Worm (Caenorhabditis elegans) whole organism, L4 larva: ENCODE data around the gene lpr-2.
A peak's percentile ranks its signal among the peaks of the same experiment; 100 is the strongest.

Experiments
- F26F4.8 ChIP-seq: fragments of 200-800 bp; sonication (Bioruptor generic); conservative IDR thresholded peaks from 2 replicates; pipeline ENCODE4 v1.3.6; 2022; ENCODE audit warnings: missing genetic modification characterization, missing compliant biosample characterization
- Y48G9A.11 ChIP-seq: fragments of 200-800 bp; sonication (Bioruptor generic); IDR thresholded peaks from 2 replicates; pipeline ENCODE4 v1.3.6; 2022; ENCODE audit warnings: missing genetic modification reagents, missing genetic modification characterization, missing compliant biosample characterization
- Y5F2A.4 ChIP-seq: fragments of 200-800 bp; sonication (Bioruptor generic); optimal IDR thresholded peaks from 2 replicates; lab custom pipeline; 2018; ENCODE audit warnings: mild to moderate bottlenecking, missing genetic modification characterization, missing compliant biosample characterization
- Y75B8A.6 ChIP-seq: fragments of 200-800 bp; sonication (Bioruptor generic); IDR thresholded peaks from 2 replicates; pipeline ENCODE4 v1.3.6; 2022; ENCODE audit warnings: missing genetic modification reagents, missing genetic modification characterization, missing compliant biosample characterization
- ZK546.5 ChIP-seq, 2 experiments: sonication (generic microtip); optimal IDR thresholded peaks; 2 replicates each; lab custom pipeline; 2017; ENCODE audit warnings: missing biosample characterization in 2 of 2, missing genetic modification characterization in 2 of 2
- aha-1 ChIP-seq: fragments of 150-350 bp; peaks from one replicate; lab custom pipeline; 2014; ENCODE audit warnings: missing biosample characterization, missing genetic modification characterization
- aly-2 ChIP-seq: sonication (generic microtip); optimal IDR thresholded peaks from 2 replicates; lab custom pipeline; 2018; ENCODE audit warnings: missing biosample characterization, missing genetic modification characterization
- attf-4 ChIP-seq: sonication (generic microtip); optimal IDR thresholded peaks from 3 replicates; lab custom pipeline; 2017; ENCODE audit warnings: missing biosample characterization, missing genetic modification characterization
- ceh-20 ChIP-seq: fragments of 200-800 bp; sonication (Bioruptor generic); IDR thresholded peaks from 2 replicates; pipeline ENCODE4 v1.3.6; 2022; ENCODE audit warnings: missing genetic modification reagents, missing genetic modification characterization, missing compliant biosample characterization
- ceh-32 ChIP-seq: sonication (generic microtip); optimal IDR thresholded peaks from 2 replicates; lab custom pipeline; 2016; ENCODE audit warnings: mild to moderate bottlenecking, missing genetic modification characterization, missing compliant biosample characterization; ENCODE audit not compliant: poor library complexity
- ceh-82 ChIP-seq: sonication (generic microtip); optimal IDR thresholded peaks from 2 replicates; lab custom pipeline; 2017; ENCODE audit warnings: missing biosample characterization, missing genetic modification characterization
- ces-1 ChIP-seq: fragments of 150-350 bp; sonication (generic microtip); optimal IDR thresholded peaks from 4 replicates; lab custom pipeline; 2014; ENCODE audit warnings: missing biosample characterization, missing genetic modification reagents, missing genetic modification characterization
- daf-16 ChIP-seq, 3 experiments: sonication (generic microtip); optimal IDR thresholded peaks; 2 replicates each; lab custom pipeline; 2016 to 2017; ENCODE audit warnings: missing genetic modification characterization in 3 of 3, missing genetic modification reagents in 3 of 3, mild to moderate bottlenecking in 2 of 3, missing compliant biosample characterization in 2 of 3, missing biosample characterization in 1 of 3, moderate library complexity in 1 of 3
- daf-19 ChIP-seq: fragments of 200-800 bp; sonication (Bioruptor generic); conservative IDR thresholded peaks from 2 replicates; pipeline ENCODE4 v1.3.6; 2022; ENCODE audit warnings: missing genetic modification characterization, missing compliant biosample characterization
- dmd-6 ChIP-seq: fragments of 200-800 bp; sonication (Bioruptor generic); IDR thresholded peaks from 2 replicates; pipeline ENCODE4 v1.3.6; 2022; ENCODE audit warnings: missing genetic modification reagents, missing genetic modification characterization, missing compliant biosample characterization
- duxl-1 ChIP-seq: sonication (generic microtip); optimal IDR thresholded peaks from 2 replicates; lab custom pipeline; 2016; ENCODE audit warnings: mild to moderate bottlenecking, missing genetic modification characterization, moderate library complexity, missing compliant biosample characterization; ENCODE audit not compliant: poor library complexity
- dve-1 ChIP-seq: sonication (generic microtip); optimal IDR thresholded peaks from 2 replicates; lab custom pipeline; 2017; ENCODE audit warnings: antibody characterized with exemption, mild to moderate bottlenecking, missing genetic modification characterization, missing compliant biosample characterization; ENCODE audit not compliant: insufficient read depth
- fos-1 ChIP-seq: fragments of 150-350 bp; optimal IDR thresholded peaks from 2 replicates; lab custom pipeline; 2014; ENCODE audit warnings: missing biosample characterization, missing genetic modification characterization
- gei-8 ChIP-seq: fragments of 200-800 bp; sonication (Bioruptor generic); optimal IDR thresholded peaks from 2 replicates; lab custom pipeline; 2018; ENCODE audit warnings: mild to moderate bottlenecking, missing genetic modification characterization, missing compliant biosample characterization
- hif-1 ChIP-seq, 2 experiments: sonication (generic microtip); optimal IDR thresholded peaks; 2 replicates each; lab custom pipeline; 2016 to 2017; ENCODE audit warnings: missing compliant biosample characterization in 2 of 2, missing genetic modification characterization in 2 of 2, missing genetic modification reagents in 2 of 2, missing genotype in 2 of 2, mild to moderate bottlenecking in 1 of 2
- hlh-11 ChIP-seq: fragments of 200-800 bp; sonication (Bioruptor generic); optimal IDR thresholded peaks from 2 replicates; lab custom pipeline; 2018; ENCODE audit warnings: mild to moderate bottlenecking, missing genetic modification characterization, missing compliant biosample characterization
- hlh-30 ChIP-seq: sonication (generic microtip); optimal IDR thresholded peaks from 2 replicates; lab custom pipeline; 2017; ENCODE audit warnings: antibody characterized with exemption, mild to moderate bottlenecking, missing genetic modification characterization, missing compliant biosample characterization; ENCODE audit not compliant: insufficient read depth
- hmg-1.1 ChIP-seq: fragments of 200-800 bp; sonication (Bioruptor generic); IDR thresholded peaks from 2 replicates; pipeline ENCODE4 v1.3.6; 2022; ENCODE audit warnings: missing genetic modification reagents, missing genetic modification characterization, missing compliant biosample characterization
- lin-1 ChIP-seq: fragments of 200-800 bp; sonication (Bioruptor generic); IDR thresholded peaks from 2 replicates; pipeline ENCODE4 v1.3.6; 2022; ENCODE audit warnings: missing genetic modification reagents, missing genetic modification characterization, missing compliant biosample characterization
- mdl-1 ChIP-seq, 2 experiments: fragments of 150-350 bp in 1 of 2; sonication (generic microtip) in 1 of 2; optimal IDR thresholded peaks; 2 replicates each; lab custom pipeline; 2014 to 2017; ENCODE audit warnings: missing biosample characterization in 2 of 2, missing genetic modification characterization in 2 of 2
- mdt-29 ChIP-seq: fragments of 200-800 bp; sonication (Bioruptor generic); IDR thresholded peaks from 2 replicates; pipeline ENCODE4 v1.3.6; 2022; ENCODE audit warnings: missing genetic modification reagents, missing genetic modification characterization, missing compliant biosample characterization
- mep-1 ChIP-seq: fragments of 150-350 bp; sonication (generic microtip); optimal IDR thresholded peaks from 3 replicates; lab custom pipeline; 2014; ENCODE audit warnings: missing biosample characterization, missing genetic modification characterization
- nhr-10 ChIP-seq: fragments of 150-350 bp; optimal IDR thresholded peaks from 2 replicates; lab custom pipeline; 2014; ENCODE audit warnings: missing biosample characterization, missing genetic modification characterization
- nhr-11 ChIP-seq: fragments of 150-350 bp; optimal IDR thresholded peaks from 2 replicates; lab custom pipeline; 2014; ENCODE audit warnings: missing biosample characterization, missing genetic modification characterization
- nhr-237 ChIP-seq: sonication (generic microtip); optimal IDR thresholded peaks from 2 replicates; lab custom pipeline; 2017; ENCODE audit warnings: missing biosample characterization, missing genetic modification characterization
- nhr-28 ChIP-seq: fragments of 150-350 bp; optimal IDR thresholded peaks from 2 replicates; lab custom pipeline; 2014; ENCODE audit warnings: missing biosample characterization, missing genetic modification characterization
- nhr-42 ChIP-seq: fragments of 200-800 bp; sonication (Bioruptor generic); IDR thresholded peaks from 2 replicates; pipeline ENCODE4 v1.3.6; 2022; ENCODE audit warnings: missing genetic modification characterization, missing compliant biosample characterization
- nhr-77 ChIP-seq: fragments of 150-350 bp; optimal IDR thresholded peaks from 2 replicates; lab custom pipeline; 2014; ENCODE audit warnings: missing biosample characterization, missing genetic modification characterization
- pha-4 ChIP-seq, 2 experiments: fragments of 150-350 bp in 1 of 2; fragments of 200-800 bp in 1 of 2; sonication (Bioruptor generic) in 1 of 2; IDR thresholded peaks in 1 of 2; optimal IDR thresholded peaks in 1 of 2; 2 replicates each; pipeline versions ENCODE4 v1.3.6 to Lab custom; 2014 to 2022; ENCODE audit warnings: missing genetic modification characterization in 2 of 2, missing genetic modification reagents in 2 of 2, missing biosample characterization in 1 of 2, missing compliant biosample characterization in 1 of 2
- php-3 ChIP-seq: fragments of 200-800 bp; sonication (Bioruptor generic); IDR thresholded peaks from 2 replicates; pipeline ENCODE4 v1.3.6; 2022; ENCODE audit warnings: missing genetic modification reagents, missing genetic modification characterization, missing compliant biosample characterization
- rbr-2 ChIP-seq: sonication (generic microtip); optimal IDR thresholded peaks from 2 replicates; lab custom pipeline; 2016; ENCODE audit warnings: missing genotype, missing genetic modification characterization, missing compliant biosample characterization
- tag-97 ChIP-seq: fragments of 200-800 bp; sonication (Bioruptor generic); IDR thresholded peaks from 2 replicates; pipeline ENCODE4 v1.3.6; 2022; ENCODE audit warnings: missing genetic modification characterization, missing compliant biosample characterization
- unc-39 ChIP-seq: sonication (generic microtip); optimal IDR thresholded peaks from 2 replicates; lab custom pipeline; 2017; ENCODE audit warnings: missing biosample characterization, missing genetic modification characterization
- unc-62 ChIP-seq, 3 experiments: fragments of 150-350 bp in 1 of 3; sonication (generic microtip); optimal IDR thresholded peaks in 2 of 3; peaks in 1 of 3; 1 replicate in 1 of 3; 2 replicates in 2 of 3; lab custom pipeline; 2014 to 2017; ENCODE audit warnings: missing biosample characterization in 3 of 3, missing genetic modification characterization in 3 of 3, missing genetic modification reagents in 3 of 3, missing genotype in 1 of 3
- zag-1 ChIP-seq: fragments of 150-350 bp; optimal IDR thresholded peaks from 2 replicates; lab custom pipeline; 2014; ENCODE audit warnings: missing biosample characterization, missing genetic modification characterization
- zfp-2 ChIP-seq: sonication (generic microtip); optimal IDR thresholded peaks from 2 replicates; lab custom pipeline; 2016; ENCODE audit warnings: mild to moderate bottlenecking, missing genetic modification characterization, missing compliant biosample characterization
- zip-2 ChIP-seq: fragments of 150-350 bp; optimal IDR thresholded peaks from 2 replicates; lab custom pipeline; 2014; ENCODE audit warnings: missing biosample characterization, missing genetic modification characterization
- ztf-7 ChIP-seq: fragments of 150-350 bp; optimal IDR thresholded peaks from 2 replicates; lab custom pipeline; 2014; ENCODE audit warnings: missing biosample characterization, missing genetic modification characterization

The lpr-2 gene

ce11 chrIV:11744287-11744686 lies 34.7 kb upstream of the lpr-2 start:
- TF ChIP-seq rbr-2 (tag; lab: Kevin White, UChicago) (peak; percentile 20), dve-1 (tag; lab: Kevin White, UChicago) (no peak), hlh-30 (tag; lab: Kevin White, UChicago) (peak; percentile 63), unc-62 (GFP tag; optimal IDR thresholded peaks at IDR 0.05 in 1 of 2; lab: Kevin White, UChicago) (peak in 1 of 2 experiments; percentile 71), unc-62 (tag; optimal IDR thresholded peaks at IDR 0.05; lab: Kevin White, UChicago) (no peak), hlh-11 (tag; lab: Kevin White, UChicago) (peak; percentile 62), mdl-1 (tag; optimal IDR thresholded peaks at IDR 0.05; lab: Kevin White, UChicago) (peak in 1 of 2 experiments; percentile 52), Y48G9A.11 (GFP tag; lab: Robert Waterston, UW) (no peak), ceh-20 (0 out of 2 replicates have a peak, but pooled peaks have one; percentile 22), daf-16 (GFP tag; optimal IDR thresholded peaks at IDR 0.05; lab: Kevin White, UChicago) (peak in 1 of 2 experiments; percentile 88), daf-16 (tag; optimal IDR thresholded peaks at IDR 0.05; lab: Kevin White, UChicago) (no peak), gei-8 (GFP tag; lab: Kevin White, UChicago) (no peak), dmd-6 (GFP tag; lab: Robert Waterston, UW) (0 out of 2 replicates have a peak, but pooled peaks have one; percentile 13)

DNA sequence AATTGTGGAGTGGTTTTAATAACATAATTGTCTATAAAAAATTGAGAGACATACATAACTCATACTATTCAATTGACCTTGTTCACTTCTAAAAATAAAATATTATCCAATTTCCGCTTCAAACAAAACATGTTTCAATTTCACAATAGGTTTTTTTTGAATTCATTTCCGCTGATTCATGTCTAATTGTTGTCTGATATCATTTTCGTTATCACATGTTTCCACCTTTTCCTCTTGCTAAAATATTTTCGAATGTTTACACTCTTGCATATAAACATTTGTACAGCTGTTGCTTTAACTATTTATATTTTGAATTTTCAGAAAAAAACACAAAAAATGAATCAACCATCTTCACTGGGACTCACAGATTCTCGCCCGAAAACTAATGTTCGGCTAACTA lies 33.7 kb upstream of the lpr-2 start, which contains the start of gene gem-4:
TSS of gene gem-4 (plus strand) at position 301 of the 400 bp plus-strand sequence.
- TF ChIP-seq mdl-1 (tag; optimal IDR thresholded peaks at IDR 0.05; lab: Kevin White, UChicago) (no peak), unc-62 (GFP tag; optimal IDR thresholded peaks at IDR 0.05 in 1 of 2; lab: Kevin White, UChicago) (no peak), unc-62 (tag; optimal IDR thresholded peaks at IDR 0.05; lab: Kevin White, UChicago) (no peak), nhr-28 (peak; percentile 30)

DNA sequence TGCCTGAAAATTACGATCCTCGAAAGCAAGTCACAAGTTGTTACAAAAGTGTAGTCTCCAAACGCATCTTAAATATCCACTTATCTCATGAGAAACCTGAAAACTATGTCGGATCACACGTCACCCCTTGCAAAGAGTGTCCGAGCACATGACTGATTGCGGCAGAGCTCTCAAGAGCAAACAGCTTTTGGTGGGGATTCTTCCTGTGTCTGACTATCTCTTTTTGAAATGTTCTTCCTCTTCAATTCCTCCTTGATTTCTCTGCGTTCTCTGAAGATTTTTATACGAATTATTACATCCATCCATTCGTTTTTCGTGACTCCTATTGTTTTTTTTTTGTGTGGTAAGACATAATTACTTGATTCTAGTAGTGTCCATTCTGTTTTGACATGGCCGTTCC lies 30.2 kb upstream of the lpr-2 start, which contains the start of gene T12A7.6:
TSS of gene T12A7.6 (plus strand) at position 369 of the 400 bp plus-strand sequence.
- TF ChIP-seq attf-4 (tag; lab: Kevin White, UChicago) (no peak), dve-1 (tag; lab: Kevin White, UChicago) (no peak), lin-1 (GFP tag; lab: Robert Waterston, UW) (no peak), dmd-6 (GFP tag; lab: Robert Waterston, UW) (no peak), nhr-237 (tag; lab: Kevin White, UChicago) (no peak), duxl-1 (tag; lab: Kevin White, UChicago) (no peak), Y75B8A.6 (no peak), fos-1 (tag; lab: Kevin White, UChicago) (no peak), aha-1 (tag; lab: Kevin White, UChicago) (no peak), tag-97 (GFP tag; lab: Robert Waterston, UW) (no peak), aly-2 (no peak), unc-39 (tag; lab: Kevin White, UChicago) (no peak), hlh-11 (tag; lab: Kevin White, UChicago) (peak; percentile 32), ceh-82 (tag; lab: Kevin White, UChicago) (no peak), ceh-32 (tag; lab: Kevin White, UChicago) (no peak), nhr-77 (no peak), zag-1 (no peak), daf-19 (GFP tag; lab: Robert Waterston, UW) (no peak), ceh-20 (no peak), gei-8 (GFP tag; lab: Kevin White, UChicago) (no peak), ztf-7 (tag; lab: Kevin White, UChicago) (no peak), F26F4.8 (GFP tag; lab: Robert Waterston, UW) (no peak), mep-1 (tag; lab: Kevin White, UChicago) (no peak), nhr-42 (GFP tag; lab: Robert Waterston, UW) (no peak), mdt-29 (no peak), zip-2 (tag; lab: Kevin White, UChicago) (no peak), php-3 (GFP tag; lab: Robert Waterston, UW) (no peak), nhr-10 (tag; lab: Kevin White, UChicago) (no peak), hif-1 (tag; optimal IDR thresholded peaks at IDR 0.05; lab: Kevin White, UChicago) (peak in 1 of 2 experiments; percentile 5), mdl-1 (tag; optimal IDR thresholded peaks at IDR 0.05; lab: Kevin White, UChicago) (no peak), Y5F2A.4 (GFP tag; lab: Kevin White, UChicago) (no peak), ces-1 (GFP tag; lab: Kevin White, UChicago) (no peak), unc-62 (GFP tag; optimal IDR thresholded peaks at IDR 0.05 in 1 of 2; lab: Kevin White, UChicago) (peak in 1 of 2 experiments; percentile 57), unc-62 (tag; optimal IDR thresholded peaks at IDR 0.05; lab: Kevin White, UChicago) (no peak), daf-16 (GFP tag; optimal IDR thresholded peaks at IDR 0.05; lab: Kevin White, UChicago) (peak in 1 of 2 experiments; percentile 5), daf-16 (tag; optimal IDR thresholded peaks at IDR 0.05; lab: Kevin White, UChicago) (no peak), ZK546.5 (tag; optimal IDR thresholded peaks at IDR 0.05; lab: Kevin White, UChicago) (no peak), nhr-11 (tag; lab: Kevin White, UChicago) (peak; percentile 92), pha-4 (GFP tag; IDR thresholded peaks at IDR 0.05; lab: Robert Waterston, UW) (no peak), pha-4 (tag; optimal IDR thresholded peaks at IDR 0.05; lab: Kevin White, UChicago) (no peak), nhr-28 (peak; percentile 6), zfp-2 (tag; lab: Kevin White, UChicago) (no peak), hmg-1.1 (GFP tag; lab: Robert Waterston, UW) (no peak)
